Fruit fly (Drosophila melanogaster): ENCODE measurements around the gene Rint1.

Rint1 gene

DNA sequence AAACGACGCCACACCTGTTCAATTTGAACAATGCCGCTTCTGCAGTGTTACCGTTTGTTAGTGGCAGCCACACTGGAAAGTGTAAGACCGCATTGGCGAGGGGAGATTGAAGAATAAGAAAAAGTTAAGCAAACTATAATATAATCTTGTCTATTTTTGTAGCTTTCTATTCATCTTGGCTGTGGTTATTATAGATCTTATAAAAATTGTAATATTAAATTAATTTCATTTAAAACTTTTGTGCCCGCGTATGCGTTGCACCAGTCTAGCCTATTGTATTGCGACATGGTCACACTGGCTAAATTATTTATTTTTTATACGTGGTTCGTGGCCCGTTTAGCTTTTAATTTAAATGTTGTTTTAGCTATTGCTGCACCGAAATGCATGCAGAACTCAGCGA lies at the start of gene Rint1, which contains the start of gene RhoGEF4 (continued):
- peak; percentile 38; the same call in 1 of the 3 replicates for TF ChIP-seq knrl (GFP tag; IDR thresholded peaks at IDR 0.05; ENCODE audit: partially characterized antibody)
- TF ChIP-seq CG9727 (GFP tag; optimal IDR thresholded peaks at IDR 0.05) = peak; percentile 62
- TF ChIP-seq kni (GFP tag; optimal IDR thresholded peaks at IDR 0.05) = no peak
- TF ChIP-seq Hand (GFP tag; optimal IDR thresholded peaks at IDR 0.05) = no peak
- peak; percentile 75 for TF ChIP-seq lmd (GFP tag; IDR thresholded peaks at IDR 0.05)
- TF ChIP-seq Aef1 (GFP tag; IDR thresholded peaks at IDR 0.05) = peak; percentile 82
- TF ChIP-seq CG18619 (GFP tag; optimal IDR thresholded peaks at IDR 0.05) = peak; percentile 62
- no peak; the same call in 2 of the 3 replicates for TF ChIP-seq Opbp (GFP tag; IDR thresholded peaks at IDR 0.05; ENCODE audit: partially characterized antibody)
- no peak for TF ChIP-seq ato (GFP tag; IDR thresholded peaks at IDR 0.05; ENCODE audit: partially characterized antibody)
- peak; percentile 74 for TF ChIP-seq CG17361 (GFP tag; IDR thresholded peaks at IDR 0.05)
- TF ChIP-seq odd (GFP tag; optimal IDR thresholded peaks at IDR 0.05) = no peak
- peak; percentile 80 for TF ChIP-seq tin (GFP tag; optimal IDR thresholded peaks at IDR 0.05)
- TF ChIP-seq sqz (GFP tag; optimal IDR thresholded peaks at IDR 0.05) = peak; percentile 70
- TF ChIP-seq CG15011 (GFP tag; optimal IDR thresholded peaks at IDR 0.05) = no peak
- TF ChIP-seq ind (GFP tag; optimal IDR thresholded peaks at IDR 0.05) = peak; percentile 68
- peak; percentile 44 for TF ChIP-seq CG18011 (GFP tag; optimal IDR thresholded peaks at IDR 0.05)
- TF ChIP-seq CG15696 (tag; optimal IDR thresholded peaks at IDR 0.05) = peak; percentile 60
- TF ChIP-seq NfI (GFP tag; optimal IDR thresholded peaks at IDR 0.05) = peak; percentile 65
- TF ChIP-seq CG10959 (GFP tag; IDR thresholded peaks at IDR 0.05) = peak; percentile 57
- peak; percentile 83 for TF ChIP-seq CG32532 (GFP tag; IDR thresholded peaks at IDR 0.05)
- TF ChIP-seq CG17612 (GFP tag; IDR thresholded peaks at IDR 0.05) = peak; percentile 26; the same call in 1 of the 2 replicates
- peak; percentile 15 for TF ChIP-seq Fer2 (tag; optimal IDR thresholded peaks at IDR 0.05)
- peak; percentile 73 for TF ChIP-seq ara (GFP tag; IDR thresholded peaks at IDR 0.05)
- no peak for TF ChIP-seq CG11723 (GFP tag; optimal IDR thresholded peaks at IDR 0.05)
- no peak for TF ChIP-seq disco-r (GFP tag; optimal IDR thresholded peaks at IDR 0.05)
- TF ChIP-seq Dek (tag; optimal IDR thresholded peaks at IDR 0.05) = peak; percentile 75
- peak; percentile 78 for TF ChIP-seq sob (GFP tag; IDR thresholded peaks at IDR 0.05)
- no peak for TF ChIP-seq CG12219 (GFP tag; optimal IDR thresholded peaks at IDR 0.05)
- no peak for TF ChIP-seq BtbVII (GFP tag; optimal IDR thresholded peaks at IDR 0.05)
- peak; percentile 50; the same call in 1 of the 3 replicates for TF ChIP-seq CG7357 (GFP tag; IDR thresholded peaks at IDR 0.05)
- TF ChIP-seq CG11093 (GFP tag; IDR thresholded peaks at IDR 0.05) = peak; percentile 76; the same call in 2 of the 3 replicates
- peak; percentile 60 for TF ChIP-seq tup (GFP tag; optimal IDR thresholded peaks at IDR 0.05)
- TF ChIP-seq HmgZ (tag; optimal IDR thresholded peaks at IDR 0.05) = peak; percentile 85
- TF ChIP-seq CG10209 (GFP tag; optimal IDR thresholded peaks at IDR 0.05) = peak; percentile 63
- TF ChIP-seq CG6254 (GFP tag; optimal IDR thresholded peaks at IDR 0.05) = peak; percentile 22
- peak; percentile 97 for TF ChIP-seq row (GFP tag; IDR thresholded peaks at IDR 0.05)
- TF ChIP-seq CG14441 (GFP tag; IDR thresholded peaks at IDR 0.05) = peak; percentile 79
- no peak for TF ChIP-seq cg (GFP tag; optimal IDR thresholded peaks at IDR 0.05)
- peak; percentile 81 for TF ChIP-seq phol (tag; optimal IDR thresholded peaks at IDR 0.05)
- peak; percentile 10 for TF ChIP-seq CG3407 (GFP tag; optimal IDR thresholded peaks at IDR 0.05)
- TF ChIP-seq Hr78 (GFP tag; optimal IDR thresholded peaks at IDR 0.05) = no peak
- TF ChIP-seq CTCF (GFP tag; optimal IDR thresholded peaks at IDR 0.05) = no peak
- no peak for TF ChIP-seq CG15073 (GFP tag; optimal IDR thresholded peaks at IDR 0.05)
- TF ChIP-seq E2f1 (GFP tag; IDR thresholded peaks at IDR 0.05) = peak; percentile 80
- TF ChIP-seq fu2 (GFP tag; optimal IDR thresholded peaks at IDR 0.05) = no peak
- no peak for TF ChIP-seq ems (GFP tag; optimal IDR thresholded peaks at IDR 0.05)
- peak; percentile 92 for TF ChIP-seq Dp (GFP tag; optimal IDR thresholded peaks at IDR 0.05)
- TF ChIP-seq her (GFP tag; optimal IDR thresholded peaks at IDR 0.05) = no peak
- peak; percentile 56 to 77 for TF ChIP-seq dpn (GFP tag; optimal IDR thresholded peaks at IDR 0.05)
- TF ChIP-seq D (optimal IDR thresholded peaks at IDR 0.05) = no peak
- peak; percentile 41 for TF ChIP-seq D (GFP tag; optimal IDR thresholded peaks at IDR 0.05)

Data from whole organism, embryonic.